Fruit fly (Drosophila melanogaster): ENCODE results near the gene mRpL22.

The mRpL22 gene

dm6 chrX:16783743-16784142 is at the start of gene mRpL22:
TSS of gene mRpL22 (plus strand) at chrX:16783933.
- no peak for TF ChIP-seq CG17801 (GFP tag; optimal IDR thresholded peaks at IDR 0.05; ENCODE audit: partially characterized antibody)

- TF ChIP-seq CG17801 (GFP tag; optimal IDR thresholded peaks at IDR 0.05; ENCODE audit: partially characterized antibody), result no peak
Observed at dm6 chrX:16734647-16735046, 49.1 kb upstream of the mRpL22 start, which contains the start of gene TwdlY. TSS of gene TwdlY (plus strand) at chrX:16734947.

- TF ChIP-seq CG17801 (GFP tag; optimal IDR thresholded peaks at IDR 0.05; ENCODE audit: partially characterized antibody), result no peak
Observed at dm6 chrX:16736180-16736579, 47.6 kb upstream of the mRpL22 start.

- TF ChIP-seq CG17801 (GFP tag; optimal IDR thresholded peaks at IDR 0.05; ENCODE audit: partially characterized antibody), result no peak
Observed at dm6 chrX:16737878-16738277, 45.9 kb upstream of the mRpL22 start, which contains the start of gene TwdlZ. TSS of gene TwdlZ (plus strand) at chrX:16738178.

DNA sequence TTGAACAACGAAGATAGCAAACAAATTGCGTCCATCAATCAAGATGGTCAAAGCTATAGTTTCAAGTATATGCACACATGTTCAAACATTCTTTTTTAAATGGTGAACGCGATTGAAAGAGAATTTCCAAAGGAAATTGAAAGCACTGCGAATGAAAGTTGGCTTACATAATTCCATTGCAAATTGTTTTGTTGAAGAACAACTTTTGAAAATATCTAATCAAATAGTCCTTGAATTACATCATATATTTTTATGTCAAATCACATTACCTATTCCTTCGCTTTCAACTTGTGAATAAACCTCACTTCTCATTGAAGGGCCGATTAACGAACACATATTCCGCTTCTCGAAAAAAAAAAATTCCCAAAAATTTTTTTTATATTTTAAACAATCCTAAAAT is 43.1 kb upstream of the mRpL22 start, which contains the start of gene CG32568:
Gene CG32568 (plus strand): TSS at position 301 of the 400 bp plus-strand sequence.
- no peak for TF ChIP-seq CG17801 (GFP tag; optimal IDR thresholded peaks at IDR 0.05; ENCODE audit: partially characterized antibody)

DNA sequence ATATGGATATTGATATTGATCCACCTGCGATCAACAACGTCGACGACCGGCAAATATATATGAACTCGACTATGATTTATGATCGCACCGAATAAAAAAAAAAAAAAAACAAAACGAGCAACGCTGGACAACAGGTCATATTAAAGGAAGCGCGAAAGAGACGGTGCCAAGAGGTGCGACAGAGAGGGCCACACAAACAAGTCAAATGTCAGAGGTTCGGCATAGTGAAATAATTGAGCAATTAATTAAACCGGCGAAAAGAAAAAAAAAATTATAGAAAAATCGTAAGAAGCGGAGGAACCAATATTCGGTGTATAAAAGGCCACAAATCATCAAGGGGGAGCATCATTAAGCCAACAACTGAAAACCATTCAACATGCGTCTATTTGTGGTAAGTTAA is 41.2 kb upstream of the mRpL22 start, which contains the start of gene Twdlalpha:
Gene Twdlalpha (plus strand): TSS at position 301 of the 400 bp plus-strand sequence.
- no peak for TF ChIP-seq CG17801 (GFP tag; optimal IDR thresholded peaks at IDR 0.05; ENCODE audit: partially characterized antibody)

- TF ChIP-seq CG17801 (GFP tag; optimal IDR thresholded peaks at IDR 0.05; ENCODE audit: partially characterized antibody), result no peak
Observed at dm6 chrX:16744345-16744744, 39.4 kb upstream of the mRpL22 start.

DNA sequence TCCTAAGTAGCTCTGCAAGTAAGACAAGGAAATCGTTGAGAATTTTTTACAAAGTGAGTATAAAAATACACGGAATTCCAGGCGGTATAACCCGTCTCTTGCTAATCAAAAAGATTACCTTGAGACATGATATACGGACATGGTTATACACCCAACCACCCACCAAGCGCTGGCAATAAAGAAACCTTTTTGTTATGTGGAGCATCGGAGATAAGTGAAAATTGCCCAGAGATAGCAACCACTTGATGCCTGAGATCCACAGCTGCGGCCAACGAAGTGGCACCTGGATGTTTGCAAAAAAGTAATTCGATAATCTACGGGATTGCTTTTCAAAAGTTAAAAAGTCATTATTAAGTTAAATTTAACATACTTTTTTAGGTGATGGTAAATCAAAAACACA is 37.8 kb upstream of the mRpL22 start:
- no peak for TF ChIP-seq CG17801 (GFP tag; optimal IDR thresholded peaks at IDR 0.05; ENCODE audit: partially characterized antibody)

DNA sequence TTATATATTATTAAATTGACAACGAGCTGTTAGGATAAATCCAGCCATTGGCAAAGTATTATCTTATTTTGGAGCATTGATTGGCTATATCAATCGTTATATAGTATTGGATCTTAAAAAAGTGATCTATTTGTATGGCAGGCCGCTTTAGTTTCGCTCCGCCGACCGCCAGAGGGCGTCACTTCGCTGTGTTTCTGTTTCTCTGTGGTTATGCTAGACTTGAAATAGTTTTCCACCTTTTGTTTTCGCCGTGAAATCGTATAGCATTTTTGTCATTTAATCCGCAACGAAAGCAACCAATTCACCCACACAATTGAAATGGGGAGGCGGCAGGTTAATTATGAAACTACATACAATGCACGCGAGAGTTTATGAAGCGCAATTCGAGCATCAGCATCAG is 36.9 kb upstream of the mRpL22 start:
- TF ChIP-seq CG17801 (GFP tag; optimal IDR thresholded peaks at IDR 0.05; ENCODE audit: partially characterized antibody), result no peak

dm6 chrX:16747467-16747866 is 36.3 kb upstream of the mRpL22 start:
- peak; percentile 19 for TF ChIP-seq CG17801 (GFP tag; optimal IDR thresholded peaks at IDR 0.05; ENCODE audit: partially characterized antibody)

- no peak for TF ChIP-seq CG17801 (GFP tag; optimal IDR thresholded peaks at IDR 0.05; ENCODE audit: partially characterized antibody)
Observed at dm6 chrX:16749324-16749723, 34.4 kb upstream of the mRpL22 start.

dm6 chrX:16750712-16751578 is 32.8 kb upstream of the mRpL22 start:
- peak; percentile 94 for TF ChIP-seq CG17801 (GFP tag; optimal IDR thresholded peaks at IDR 0.05; ENCODE audit: partially characterized antibody)

dm6 chrX:16751579-16752156 is 32.1 kb upstream of the mRpL22 start, which contains the start of gene goe:
TSS of gene goe (minus strand) at chrX:16751910.
- TF ChIP-seq CG17801 (GFP tag; optimal IDR thresholded peaks at IDR 0.05; ENCODE audit: partially characterized antibody), result peak; percentile 23

dm6 chrX:16753066-16753465 is 30.7 kb upstream of the mRpL22 start:
- no peak for TF ChIP-seq CG17801 (GFP tag; optimal IDR thresholded peaks at IDR 0.05; ENCODE audit: partially characterized antibody)

- TF ChIP-seq CG17801 (GFP tag; optimal IDR thresholded peaks at IDR 0.05; ENCODE audit: partially characterized antibody), result no peak
Observed at dm6 chrX:16757645-16758044, 26.1 kb upstream of the mRpL22 start.

DNA sequence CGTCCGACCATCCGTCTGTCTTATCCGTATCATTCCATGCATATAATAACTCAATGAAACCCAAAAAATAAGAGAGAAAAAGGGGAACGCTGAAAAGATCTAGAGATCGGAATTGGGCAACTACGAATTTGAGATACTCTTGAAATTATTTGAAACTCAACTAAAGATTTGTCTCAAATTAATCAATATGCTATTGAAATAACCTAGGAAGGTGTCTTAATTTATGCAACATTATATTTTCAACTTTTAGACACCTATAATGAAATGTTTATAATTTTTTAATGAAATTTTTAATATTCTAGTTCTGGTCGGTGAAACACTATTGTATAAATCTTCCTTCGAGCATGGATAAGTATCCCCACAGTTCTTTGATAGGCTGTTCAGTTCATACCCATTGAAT is 23.2 kb upstream of the mRpL22 start:
- TF ChIP-seq CG17801 (GFP tag; optimal IDR thresholded peaks at IDR 0.05; ENCODE audit: partially characterized antibody), result no peak

Data from ovary, adult (tissue).